Worm (Caenorhabditis elegans): ENCODE data around the gene F46F5.16.

F46F5.16 gene

DNA sequence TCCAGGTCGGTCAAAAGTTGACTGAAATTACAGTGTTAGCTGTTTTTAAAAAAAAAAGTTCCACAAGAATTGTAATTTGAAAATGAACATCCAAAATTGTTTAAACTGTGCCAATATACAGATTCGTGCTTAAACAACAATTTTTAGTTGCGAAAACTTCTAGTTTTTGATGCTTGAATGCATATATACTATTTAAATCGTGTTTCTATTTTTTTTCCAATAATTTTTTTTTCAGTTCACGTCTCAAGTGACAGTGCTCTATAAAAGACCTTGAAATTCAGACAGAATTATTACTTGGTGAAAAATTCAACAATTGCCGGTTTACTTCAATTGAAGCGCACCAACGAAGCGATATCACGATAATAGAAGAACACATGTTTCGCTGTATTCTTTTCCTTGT is at the start of gene F46F5.16:
Gene F46F5.16 (plus strand): TSS at position 301 of the 400 bp plus-strand sequence.
- TF ChIP-seq C34B4.2 (tag; optimal IDR thresholded peaks at IDR 0.05), result no peak
- no peak for TF ChIP-seq skn-1 (tag; optimal IDR thresholded peaks at IDR 0.05)
- TF ChIP-seq unc-98 (GFP tag; IDR thresholded peaks at IDR 0.05), result no peak
- TF ChIP-seq mab-9 (GFP tag; IDR thresholded peaks at IDR 0.05), result no peak
- no peak for TF ChIP-seq ama-1 (optimal IDR thresholded peaks at IDR 0.05)
- no peak for TF ChIP-seq vab-15 (tag; optimal IDR thresholded peaks at IDR 0.05)
- TF ChIP-seq tlp-1 (tag; optimal IDR thresholded peaks at IDR 0.05), result no peak

DNA sequence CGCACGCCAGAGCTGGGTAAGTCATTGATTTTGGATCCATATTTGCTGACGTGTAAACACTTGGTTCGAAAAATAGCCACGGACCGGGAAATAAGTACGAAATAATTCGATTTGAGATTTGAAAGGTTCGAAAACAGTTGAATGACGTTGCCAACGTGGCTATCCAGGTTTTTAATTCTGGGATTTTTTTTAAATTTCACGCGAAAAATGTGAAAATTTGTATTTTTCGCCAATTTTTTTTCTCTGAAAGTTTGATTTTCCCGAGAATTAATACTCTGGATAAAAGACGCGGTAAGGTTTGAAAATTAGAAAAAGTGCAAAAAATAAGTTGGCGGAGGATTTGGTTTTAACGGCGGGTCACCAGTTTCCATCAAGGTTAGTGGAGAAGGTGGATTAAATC is 46.2 kb upstream of the F46F5.16 start, which contains the start of gene fbxc-48:
Gene fbxc-48 (minus strand): TSS at position 101 of the 400 bp plus-strand sequence.
- TF ChIP-seq elt-3 (tag; optimal IDR thresholded peaks at IDR 0.05), result no peak
- TF ChIP-seq egl-13 (tag; optimal IDR thresholded peaks at IDR 0.05), result no peak
- no peak for TF ChIP-seq sup-37 (GFP tag; optimal IDR thresholded peaks at IDR 0.05)
- TF ChIP-seq ceh-88 (GFP tag; IDR thresholded peaks at IDR 0.05), result no peak
- TF ChIP-seq tlp-1 (tag; optimal IDR thresholded peaks at IDR 0.05), result no peak
- no peak for TF ChIP-seq nhr-76 (tag; optimal IDR thresholded peaks at IDR 0.05)
- TF ChIP-seq irx-1 (tag; optimal IDR thresholded peaks at IDR 0.05), result no peak
- no peak for TF ChIP-seq efl-1 (optimal IDR thresholded peaks at IDR 0.05)
- TF ChIP-seq efl-1 (GFP tag; optimal IDR thresholded peaks at IDR 0.05 in 1 of 2), result no peak
- no peak for TF ChIP-seq C34B4.2 (tag; optimal IDR thresholded peaks at IDR 0.05)
- no peak for TF ChIP-seq ceh-8 (GFP tag; optimal IDR thresholded peaks at IDR 0.05)
- TF ChIP-seq nhr-77 (tag; optimal IDR thresholded peaks at IDR 0.05), result no peak
- TF ChIP-seq egl-27 (tag; optimal IDR thresholded peaks at IDR 0.05), result no peak
- no peak for TF ChIP-seq nhr-84 (tag; optimal IDR thresholded peaks at IDR 0.05)
- no peak for TF ChIP-seq ets-5 (GFP tag; IDR thresholded peaks at IDR 0.05)
- no peak for TF ChIP-seq blmp-1 (tag; optimal IDR thresholded peaks at IDR 0.05)
- no peak for TF ChIP-seq lin-15B (tag; optimal IDR thresholded peaks at IDR 0.05)
- no peak for TF ChIP-seq aly-2 (tag; optimal IDR thresholded peaks at IDR 0.05)
- TF ChIP-seq ztf-11 (tag; optimal IDR thresholded peaks at IDR 0.05), result no peak
- TF ChIP-seq pqm-1 (tag; optimal IDR thresholded peaks at IDR 0.05), result no peak

DNA sequence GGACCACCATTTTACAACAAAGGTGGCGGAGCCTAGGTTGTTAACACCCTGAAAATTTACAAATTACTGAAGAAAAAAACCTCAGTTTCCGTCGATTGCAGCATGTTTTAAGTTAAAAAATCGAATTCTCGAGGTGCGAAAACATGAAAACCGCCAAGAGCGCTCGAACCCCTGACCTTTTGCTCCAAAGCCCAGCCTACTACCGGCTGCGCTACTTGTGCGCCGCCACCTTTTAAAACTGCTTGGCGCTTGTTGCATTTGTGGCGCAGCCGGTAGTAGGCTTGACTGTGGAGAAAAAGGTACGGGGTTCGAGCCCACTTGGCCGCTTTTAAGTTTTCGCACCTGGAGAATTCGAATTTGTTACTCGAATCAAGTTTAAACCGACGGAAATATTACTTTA is 36.9 kb upstream of the F46F5.16 start, which contains the start of gene snt-6:
Gene snt-6 (minus strand): TSS at position 58 of the 400 bp plus-strand sequence.
- no peak for TF ChIP-seq lin-35 (GFP tag; optimal IDR thresholded peaks at IDR 0.05)
- TF ChIP-seq ztf-11 (tag; optimal IDR thresholded peaks at IDR 0.05), result no peak
- TF ChIP-seq pag-3 (tag; optimal IDR thresholded peaks at IDR 0.05; ENCODE audit: borderline replicate concordance, insufficient read depth), result no peak

DNA sequence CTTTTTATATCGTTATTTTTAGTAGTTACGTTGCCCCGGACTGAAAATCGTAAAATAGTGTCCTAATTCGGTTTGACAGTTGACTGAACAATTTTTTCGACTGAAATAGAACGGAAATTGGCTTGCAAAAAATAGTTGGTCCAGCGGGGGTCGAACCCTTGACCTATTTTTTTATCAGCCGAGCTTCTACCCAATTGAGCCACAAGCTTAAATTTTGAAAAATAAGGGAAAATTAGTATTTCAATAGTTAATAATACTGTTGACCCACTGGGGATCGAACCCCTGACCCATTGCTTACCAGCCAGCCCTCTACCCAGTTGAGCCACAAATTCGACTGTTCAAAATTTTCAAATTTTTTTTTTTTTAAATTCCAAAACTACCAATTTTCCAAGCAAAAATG is 35.2 kb upstream of the F46F5.16 start:
- no peak for TF ChIP-seq nhr-28 (tag; optimal IDR thresholded peaks at IDR 0.05)
- no peak for TF ChIP-seq efl-1 (optimal IDR thresholded peaks at IDR 0.05)
- TF ChIP-seq efl-1 (GFP tag; optimal IDR thresholded peaks at IDR 0.05 in 1 of 2), result peak in 1 of 2 experiments; percentile 66

DNA sequence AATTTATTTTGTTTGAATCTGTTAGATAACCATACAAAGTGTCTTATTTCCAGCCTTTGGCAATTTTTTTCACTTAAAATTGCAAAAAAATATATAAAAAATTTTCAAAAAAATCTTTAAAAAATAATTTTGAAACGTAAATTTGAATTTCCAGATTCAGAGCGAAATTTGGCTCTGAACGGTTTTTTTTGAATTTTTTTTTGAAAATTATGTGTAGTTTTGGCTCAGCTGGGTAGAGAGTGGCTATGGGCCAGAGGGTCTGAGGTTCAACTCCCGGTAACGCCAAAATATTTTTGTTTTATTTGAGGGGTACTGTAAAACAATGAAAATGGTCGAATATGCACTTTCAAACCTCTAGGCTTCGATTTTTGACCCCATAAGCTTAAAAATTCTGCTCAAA is 33.6 kb upstream of the F46F5.16 start:
- no peak for TF ChIP-seq ces-1 (GFP tag; optimal IDR thresholded peaks at IDR 0.05)
- no peak for TF ChIP-seq snu-23 (GFP tag; optimal IDR thresholded peaks at IDR 0.05)
- no peak for TF ChIP-seq dpl-1 (GFP tag; optimal IDR thresholded peaks at IDR 0.05)
- no peak for TF ChIP-seq nhr-85 (tag)
- no peak for TF ChIP-seq sox-4 (tag; optimal IDR thresholded peaks at IDR 0.05)
- TF ChIP-seq C16A3.4 (tag; optimal IDR thresholded peaks at IDR 0.05), result no peak
- TF ChIP-seq ceh-63 (GFP tag; optimal IDR thresholded peaks at IDR 0.05), result no peak
- no peak for TF ChIP-seq efl-1 (optimal IDR thresholded peaks at IDR 0.05)
- TF ChIP-seq efl-1 (GFP tag; optimal IDR thresholded peaks at IDR 0.05 in 1 of 2), result no peak
- TF ChIP-seq pax-3 (tag; optimal IDR thresholded peaks at IDR 0.05), result no peak
- TF ChIP-seq nhr-71 (tag; optimal IDR thresholded peaks at IDR 0.05), result no peak
- no peak for TF ChIP-seq snpc-4 (tag; optimal IDR thresholded peaks at IDR 0.05)
- no peak for TF ChIP-seq unc-98 (GFP tag; IDR thresholded peaks at IDR 0.05)

All from whole organism, L1 larva.